Worm (Caenorhabditis elegans): ENCODE results near the gene srx-10.

DNA sequence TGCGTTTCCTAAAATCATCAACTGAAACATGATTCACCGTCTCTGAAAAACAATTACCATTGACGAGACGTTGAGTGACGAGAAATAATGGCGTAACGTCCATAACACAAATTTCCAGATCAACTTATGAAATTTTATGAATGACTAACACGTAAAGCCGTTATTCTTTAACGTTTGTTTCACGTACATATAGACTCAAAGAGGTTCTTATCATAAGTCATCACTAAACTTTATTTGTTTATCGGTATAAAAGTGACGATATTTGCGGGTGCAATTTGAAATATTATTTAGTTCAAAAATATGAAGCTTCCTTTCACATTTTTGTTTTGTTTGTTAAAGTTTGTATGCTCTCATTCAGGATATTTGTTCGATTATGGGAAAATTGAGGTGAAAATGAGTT, 47.1 kb downstream of the srx-10 start, which contains the start of gene oac-3:
- no peak for TF ChIP-seq ets-4 (tag; optimal IDR thresholded peaks at IDR 0.05)
- no peak for TF ChIP-seq hlh-15 (tag; optimal IDR thresholded peaks at IDR 0.05)
- no peak for TF ChIP-seq ceh-18 (tag; optimal IDR thresholded peaks at IDR 0.05)
- TF ChIP-seq pax-1 (tag; optimal IDR thresholded peaks at IDR 0.05), result no peak
